Fruit fly (Drosophila melanogaster) whole organism, pupa: ENCODE data around the gene CG6785.

Source experiments
- CG12605 ChIP-seq: fragments of 200-800 bp; sonication (Bioruptor generic); IDR thresholded peaks from 2 replicates; pipeline ENCODE4 v1.3.6; 2022; ENCODE audit warnings: missing biosample characterization, missing genetic modification characterization
- CG14655 ChIP-seq: fragments of 200-800 bp; sonication (Bioruptor generic); optimal IDR thresholded peaks from 3 replicates; lab custom pipeline; 2017; ENCODE audit warnings: mild to moderate bottlenecking, missing biosample characterization, missing genetic modification reagents, missing genetic modification characterization
- CG32121 ChIP-seq: fragments of 200-800 bp; sonication (Bioruptor generic); IDR thresholded peaks from 2 replicates; pipeline ENCODE4 v1.3.6; 2022; ENCODE audit warnings: missing biosample characterization, missing genetic modification characterization
- D1 ChIP-seq: fragments of 200-800 bp; sonication (Bioruptor generic); optimal IDR thresholded peaks from 2 replicates; lab custom pipeline; 2018; ENCODE audit warnings: missing biosample characterization, mild to moderate bottlenecking, missing genetic modification characterization, moderate library complexity
- EcR ChIP-seq: fragments of 200-800 bp; sonication (Bioruptor generic); optimal IDR thresholded peaks from 3 replicates; lab custom pipeline; 2019; ENCODE audit warnings: missing biosample characterization, missing genetic modification characterization, mild to moderate bottlenecking, moderate library complexity, missing genetic modification reagents
- Ets98B ChIP-seq: fragments of 200-800 bp; sonication (Bioruptor generic); IDR thresholded peaks from 2 replicates; pipeline ENCODE4 v1.3.6; 2022; ENCODE audit warnings: missing biosample characterization, missing genetic modification characterization
- Pif1A ChIP-seq: fragments of 200-800 bp; sonication (Bioruptor generic); optimal IDR thresholded peaks from 3 replicates; lab custom pipeline; 2016; ENCODE audit warnings: missing biosample characterization, missing genetic modification characterization
- Pif1B ChIP-seq: fragments of 200-800 bp; sonication (Bioruptor generic); optimal IDR thresholded peaks from 3 replicates; lab custom pipeline; 2016; ENCODE audit warnings: missing biosample characterization, missing genetic modification characterization
- Snoo ChIP-seq: fragments of 200-800 bp; sonication (Bioruptor generic); optimal IDR thresholded peaks from 3 replicates; lab custom pipeline; 2017; ENCODE audit warnings: missing biosample characterization, mild to moderate bottlenecking, missing genetic modification characterization, inconsistent platforms

dm6 chr2L:12021193-12021592, 23.8 kb downstream of the CG6785 start:
- TF ChIP-seq Snoo (tag; lab: Kevin White, UChicago) (no peak), Pif1B (GFP tag; lab: Kevin White, UChicago) (no peak), D1 (no peak), CG32121 (GFP tag; lab: Robert Waterston, UW) (no peak), CG14655 (GFP tag; lab: Kevin White, UChicago) (no peak), Pif1A (GFP tag; lab: Kevin White, UChicago) (no peak), Ets98B (GFP tag; lab: Robert Waterston, UW) (no peak), EcR (GFP tag; lab: Kevin White, UChicago) (no peak), CG12605 (GFP tag; lab: Robert Waterston, UW) (no peak)
